Worm (Caenorhabditis elegans): ENCODE data around the gene hcp-2.

ce11 chrV:9692649-9693112 is 47.0 kb downstream of the hcp-2 start, which contains the start of gene ZK287.7:
- TF ChIP-seq pros-1 (tag; optimal IDR thresholded peaks at IDR 0.05) (no peak), hlh-30 (tag; optimal IDR thresholded peaks at IDR 0.05; ENCODE audit: insufficient read depth) (no peak), ztf-16 (tag; optimal IDR thresholded peaks at IDR 0.05) (no peak), hlh-6 (tag; optimal IDR thresholded peaks at IDR 0.05) (no peak), nhr-11 (tag; optimal IDR thresholded peaks at IDR 0.05) (no peak), pha-4 (tag; optimal IDR thresholded peaks at IDR 0.05) (no peak), ceh-45 (GFP tag; IDR thresholded peaks at IDR 0.05) (no peak), pag-3 (tag; optimal IDR thresholded peaks at IDR 0.05; ENCODE audit: borderline replicate concordance) (no peak), ama-1 (optimal IDR thresholded peaks at IDR 0.05) (no peak)

Measured in whole organism, late embryonic.